Fruit fly (Drosophila melanogaster) whole organism, adult: ENCODE data around the gene ng3.

Experiments
- CG14711 ChIP-seq: fragments of 200-800 bp; sonication (Bioruptor generic); optimal IDR thresholded peaks from 2 replicates; lab custom pipeline; 2018; ENCODE audit warnings: missing biosample characterization, mild to moderate bottlenecking, missing genetic modification characterization, moderate library complexity
- CG1620 ChIP-seq: fragments of 200-800 bp; sonication (Bioruptor generic); optimal IDR thresholded peaks from 2 replicates; lab custom pipeline; 2016; ENCODE audit warnings: missing biosample characterization, missing genetic modification characterization
- CG33017 ChIP-seq: fragments of 200-800 bp; sonication (Bioruptor generic); optimal IDR thresholded peaks from 2 replicates; lab custom pipeline; 2018; ENCODE audit warnings: missing biosample characterization, mild to moderate bottlenecking, missing genetic modification characterization, moderate library complexity
- CG7101 ChIP-seq: fragments of 200-800 bp; sonication (Bioruptor generic); optimal IDR thresholded peaks from 2 replicates; lab custom pipeline; 2018; ENCODE audit warnings: missing biosample characterization, mild to moderate bottlenecking, missing genetic modification characterization, moderate library complexity
- Clk ChIP-seq: fragments of 200-800 bp; sonication (Bioruptor generic); optimal IDR thresholded peaks from 2 replicates; lab custom pipeline; 2017; ENCODE audit warnings: missing biosample characterization, missing genetic modification characterization
- Mnt ChIP-seq: fragments of 200-800 bp; sonication (Bioruptor generic); optimal IDR thresholded peaks from 2 replicates; lab custom pipeline; 2016; ENCODE audit warnings: missing biosample characterization, mild to moderate bottlenecking, missing genetic modification characterization
- bab1 ChIP-seq: fragments of 200-800 bp; sonication (Bioruptor generic); optimal IDR thresholded peaks from 3 replicates; lab custom pipeline; 2019; ENCODE audit warnings: missing biosample characterization, mild to moderate bottlenecking, missing genetic modification characterization, moderate library complexity
- kay ChIP-seq: fragments of 200-800 bp; sonication (Bioruptor generic); peaks from one replicate; lab custom pipeline; 2016; ENCODE audit warnings: missing biosample characterization, missing genetic modification characterization, borderline replicate concordance
- ovo ChIP-seq: fragments of 200-800 bp; sonication (Bioruptor generic); optimal IDR thresholded peaks from 2 replicates; lab custom pipeline; 2016; ENCODE audit warnings: missing biosample characterization, missing genetic modification characterization
- pad ChIP-seq: fragments of 200-800 bp; sonication (Bioruptor generic); optimal IDR thresholded peaks from 3 replicates; lab custom pipeline; 2017; ENCODE audit warnings: missing biosample characterization, missing genetic modification characterization, mild to moderate bottlenecking, moderate library complexity, missing genetic modification reagents
- toe ChIP-seq: fragments of 200-800 bp; sonication (Bioruptor generic); optimal IDR thresholded peaks from 2 replicates; lab custom pipeline; 2016; ENCODE audit warnings: missing biosample characterization, missing genetic modification characterization

- TF ChIP-seq pad (GFP tag; lab: Kevin White, UChicago), result no peak
- TF ChIP-seq ovo, result no peak
- no peak for TF ChIP-seq CG1620 (GFP tag; lab: Kevin White, UChicago)
- no peak for TF ChIP-seq kay (GFP tag; lab: Kevin White, UChicago)
- no peak for TF ChIP-seq CG7101
- no peak for TF ChIP-seq Mnt (GFP tag; lab: Kevin White, UChicago)
- TF ChIP-seq CG33017 (tag; lab: Kevin White, UChicago), result no peak
- no peak for TF ChIP-seq Clk
- no peak for TF ChIP-seq CG14711 (tag; lab: Kevin White, UChicago)
- TF ChIP-seq toe (GFP tag; lab: Kevin White, UChicago), result no peak
- no peak for TF ChIP-seq bab1 (GFP tag; lab: Kevin White, UChicago)
These were observed 18.7 kb upstream of the ng3 start for dm6 chrX:3260536-3260935.
